Fruit fly (Drosophila melanogaster) ovary, adult (tissue): ENCODE results near the gene CG7907.

Experiments used
- CG17801 ChIP-seq: fragments of 200-800 bp; optimal IDR thresholded peaks from 2 replicates; lab custom pipeline; 2019; ENCODE audit warnings: missing biosample characterization, mild to moderate bottlenecking, missing genetic modification characterization, moderate library complexity; ENCODE audit not compliant: partially characterized antibody

Gene CG7907

DNA sequence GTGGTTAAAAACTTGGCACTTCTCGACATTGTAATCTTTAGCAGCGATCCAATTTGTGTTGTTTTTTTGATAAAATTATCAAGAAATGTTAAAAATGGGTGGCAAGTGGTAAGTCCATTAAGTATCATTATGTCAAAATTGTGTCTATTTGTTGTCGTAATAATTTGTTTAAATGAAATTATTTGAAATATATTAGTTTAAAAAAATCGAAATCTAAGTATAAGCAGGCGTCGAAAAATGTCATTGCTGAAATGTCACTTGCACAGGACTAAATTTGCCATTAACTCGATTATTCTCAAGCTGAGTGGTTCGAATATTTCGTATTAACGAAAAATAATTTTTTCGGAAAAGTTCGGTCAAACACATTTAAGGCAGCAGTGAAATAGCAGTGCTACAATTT lies at the start of gene CG7907:
TSS of gene CG7907 (plus strand) at position 301 of the 400 bp plus-strand sequence.
- TF ChIP-seq CG17801 (GFP tag; lab: Kevin White, UChicago) = no peak

DNA sequence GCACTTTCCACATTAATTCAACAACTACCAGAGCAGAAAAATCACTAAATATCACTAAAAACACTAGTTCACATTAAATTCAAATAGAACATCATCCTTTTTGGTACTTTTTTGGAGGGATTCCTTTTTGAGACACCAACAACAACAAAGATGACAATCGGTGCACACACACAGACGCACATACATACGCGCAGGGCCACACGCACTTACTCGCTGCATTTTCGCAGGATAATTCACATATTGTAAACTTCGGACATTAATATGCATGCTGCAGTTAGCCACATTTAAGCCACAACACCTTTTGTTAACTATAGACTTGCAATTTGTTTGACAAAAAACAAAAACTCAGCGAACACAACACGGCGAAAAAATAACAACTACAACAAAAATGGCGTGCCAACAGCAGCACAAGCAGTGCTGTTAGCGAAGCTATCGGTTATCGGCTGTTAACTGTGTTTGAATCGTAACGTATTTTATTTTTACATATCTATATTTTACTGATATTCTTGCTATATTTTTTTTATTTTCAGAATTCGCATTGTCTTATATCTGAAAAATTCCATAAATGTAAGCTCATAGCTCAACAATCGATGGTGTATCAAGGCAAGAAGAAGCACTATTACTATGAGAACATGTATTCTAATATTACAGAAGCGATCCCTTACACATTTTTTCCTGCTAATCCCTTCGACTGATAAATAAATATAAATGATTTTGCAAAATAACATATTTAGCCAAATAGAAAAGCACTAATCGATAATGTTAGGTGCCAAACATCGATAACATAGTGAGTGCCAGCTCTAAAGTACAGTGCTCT lies 44.0 kb upstream of the CG7907 start:
- no peak for TF ChIP-seq CG17801 (GFP tag; lab: Kevin White, UChicago)

DNA sequence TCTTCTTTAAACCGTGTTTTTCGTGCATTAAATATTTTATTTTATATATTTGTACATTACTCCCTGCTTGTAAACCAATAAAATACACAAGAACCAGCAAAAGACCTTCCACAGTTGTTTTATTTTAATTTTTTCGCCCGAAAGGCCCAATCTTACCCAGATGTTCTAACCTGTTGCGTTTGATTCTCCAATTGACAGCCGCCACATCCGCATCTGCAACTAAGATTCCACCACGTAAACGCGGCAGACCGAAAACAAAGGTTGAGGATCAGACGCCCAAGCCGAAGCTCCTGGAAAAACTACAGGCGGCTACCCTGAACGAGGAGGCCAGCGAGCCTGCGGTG lies 43.4 kb upstream of the CG7907 start:
- TF ChIP-seq CG17801 (GFP tag; lab: Kevin White, UChicago) = no peak

DNA sequence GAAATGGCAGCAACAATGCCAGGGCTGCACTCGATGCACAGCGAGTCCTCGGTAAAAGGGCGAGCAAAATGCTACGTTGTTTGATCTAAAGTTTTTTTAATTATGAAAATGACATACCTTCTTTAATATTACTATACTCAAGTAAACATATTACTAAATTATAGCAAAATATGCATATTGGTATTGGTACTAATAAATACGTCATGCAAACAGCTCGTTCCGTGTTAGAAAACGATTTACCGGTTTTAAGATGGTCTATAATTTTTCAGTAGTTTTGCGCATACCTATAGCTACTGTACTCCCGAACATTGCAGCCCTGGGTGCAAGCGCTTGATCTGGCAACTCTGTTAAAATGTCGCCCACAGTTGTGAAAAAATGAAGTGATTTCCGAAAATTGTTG lies 38.3 kb upstream of the CG7907 start:
- TF ChIP-seq CG17801 (GFP tag; lab: Kevin White, UChicago) = peak; percentile 93

DNA sequence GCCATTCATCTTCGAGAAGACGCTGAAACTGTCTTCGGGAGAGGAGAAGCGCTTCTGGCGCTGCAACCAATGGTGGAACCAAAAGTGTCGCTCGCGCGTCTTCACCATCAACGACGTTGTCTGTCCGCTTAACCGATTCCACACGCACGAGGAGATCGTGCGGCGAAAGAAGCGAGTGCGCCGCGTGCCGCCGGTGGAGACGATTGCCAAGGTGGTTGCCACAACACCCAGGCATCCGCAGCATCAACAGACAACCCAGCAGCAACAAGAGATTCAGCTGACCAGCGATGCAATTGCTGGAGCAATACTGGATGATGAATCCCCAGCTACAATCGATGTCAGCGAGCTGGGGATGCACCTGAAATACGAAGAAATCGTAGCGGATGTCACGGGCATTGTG lies 35.1 kb upstream of the CG7907 start:
- TF ChIP-seq CG17801 (GFP tag; lab: Kevin White, UChicago) = no peak

DNA sequence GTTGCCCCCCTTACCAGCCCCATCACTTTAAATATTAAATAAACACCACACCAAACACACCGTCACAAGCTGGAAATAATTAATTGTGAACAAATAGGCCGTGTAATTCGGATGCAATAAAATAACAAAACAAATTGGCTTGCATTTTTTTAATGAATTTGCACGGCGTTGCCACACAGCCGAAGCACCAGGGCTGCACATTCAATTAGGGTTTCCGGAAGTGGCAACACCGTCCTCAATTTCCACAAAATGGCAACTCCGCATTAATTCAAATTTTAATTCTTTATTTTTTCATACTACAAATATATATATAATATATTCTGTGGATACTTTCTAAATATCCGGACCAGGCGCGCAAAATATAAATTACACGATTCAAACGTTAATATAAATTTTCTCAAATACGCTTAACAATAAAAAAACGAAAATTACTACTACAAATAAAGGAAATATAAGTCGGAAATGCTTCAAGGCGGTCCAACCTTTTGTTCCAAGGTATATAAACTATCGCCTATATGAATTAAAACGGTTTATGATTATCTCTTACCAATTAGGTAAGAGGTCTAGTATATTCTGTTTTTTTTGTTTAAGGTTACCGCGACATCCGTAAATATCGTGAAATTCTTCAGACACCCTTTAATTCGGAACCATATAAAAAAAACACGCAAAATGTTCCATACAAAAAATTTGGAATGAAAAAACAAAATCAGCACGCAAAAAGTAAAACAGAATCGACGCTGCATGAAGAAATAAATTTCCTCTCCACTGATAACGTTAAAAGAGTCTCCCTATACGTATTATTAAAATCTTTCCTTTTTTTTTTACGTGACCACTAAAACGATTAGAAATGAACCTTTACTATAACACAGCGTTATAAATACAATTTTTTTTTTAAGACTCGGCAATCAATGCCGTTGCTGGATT lies 29.9 kb upstream of the CG7907 start:
- peak; percentile 33 for TF ChIP-seq CG17801 (GFP tag; lab: Kevin White, UChicago)

DNA sequence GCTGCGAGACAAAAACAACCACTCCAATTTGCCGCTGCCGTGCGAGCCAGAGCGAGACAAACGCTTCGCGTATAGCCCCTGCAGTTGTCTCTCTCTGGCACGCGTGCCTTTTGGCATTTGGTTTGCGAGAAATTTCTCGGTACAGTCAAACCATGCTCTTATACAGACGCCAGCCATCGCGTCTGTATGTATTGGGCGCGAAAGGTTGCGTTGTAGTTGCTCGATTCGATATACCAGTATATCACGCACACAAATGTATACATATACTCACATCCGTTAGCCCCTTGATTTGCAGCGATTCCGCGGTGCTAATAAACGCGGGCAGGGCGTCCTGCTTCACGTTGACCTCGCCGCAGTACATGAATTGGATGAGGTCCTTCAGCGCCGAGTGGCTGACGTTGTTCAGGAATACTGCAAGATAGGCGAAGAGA lies 27.2 kb upstream of the CG7907 start:
- peak; percentile 54 for TF ChIP-seq CG17801 (GFP tag; lab: Kevin White, UChicago)

DNA sequence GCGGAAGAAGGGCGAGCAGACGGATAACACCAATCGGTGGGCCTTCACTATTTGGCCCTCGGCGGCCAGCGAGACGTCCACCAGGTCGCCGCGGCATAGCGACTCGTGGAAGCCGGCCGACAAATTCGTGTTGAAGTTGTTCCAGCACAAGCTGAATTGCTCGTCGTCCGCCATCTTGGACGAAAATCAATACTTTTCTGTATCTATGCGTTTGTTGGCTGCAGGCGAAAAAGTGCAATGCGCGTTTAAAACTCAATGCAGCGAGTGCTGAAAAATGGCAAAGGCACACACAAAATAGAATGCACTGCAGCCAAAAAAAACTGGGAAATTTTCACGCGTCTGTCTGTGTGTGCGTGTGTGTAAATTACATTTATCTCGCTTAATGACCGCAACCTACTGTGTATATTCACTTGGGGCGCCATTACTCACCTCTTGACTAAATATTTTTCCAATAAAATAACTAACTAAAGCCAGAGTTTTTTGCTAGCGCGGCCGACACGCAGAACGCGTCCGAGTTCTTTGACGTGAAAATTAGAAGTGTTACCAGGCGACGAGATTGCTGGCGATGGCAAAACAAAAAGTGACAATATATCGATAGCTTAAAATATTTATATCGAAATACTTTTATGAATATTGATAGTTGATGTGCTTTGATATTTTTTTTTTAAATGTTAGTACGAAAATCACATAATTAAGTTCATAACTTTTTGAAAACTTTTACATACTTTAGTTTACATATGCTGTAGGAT lies 26.5 kb upstream of the CG7907 start:
- TF ChIP-seq CG17801 (GFP tag; lab: Kevin White, UChicago) = peak; percentile 56

DNA sequence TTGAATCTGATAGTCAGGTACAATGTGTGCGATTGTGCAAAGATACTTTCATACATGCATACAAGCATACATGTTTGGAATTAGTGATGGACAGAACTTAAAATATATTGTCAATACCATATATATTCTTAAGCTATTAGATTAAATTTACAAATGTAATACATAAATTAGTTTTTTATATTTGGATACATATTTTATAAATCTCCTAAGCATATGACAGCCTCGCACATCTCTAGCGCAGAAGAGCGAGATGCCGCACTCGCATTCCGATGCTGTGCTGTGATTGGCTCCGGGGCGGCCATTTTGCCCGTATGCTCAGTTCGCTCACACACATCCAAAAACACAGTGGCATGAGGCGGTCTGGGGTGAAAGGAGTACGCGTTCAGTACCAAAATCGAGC lies 24.9 kb upstream of the CG7907 start, which contains the start of gene tin:
TSS of gene tin (plus strand) at position 383 of the 400 bp plus-strand sequence.
- peak; percentile 85 for TF ChIP-seq CG17801 (GFP tag; lab: Kevin White, UChicago)

DNA sequence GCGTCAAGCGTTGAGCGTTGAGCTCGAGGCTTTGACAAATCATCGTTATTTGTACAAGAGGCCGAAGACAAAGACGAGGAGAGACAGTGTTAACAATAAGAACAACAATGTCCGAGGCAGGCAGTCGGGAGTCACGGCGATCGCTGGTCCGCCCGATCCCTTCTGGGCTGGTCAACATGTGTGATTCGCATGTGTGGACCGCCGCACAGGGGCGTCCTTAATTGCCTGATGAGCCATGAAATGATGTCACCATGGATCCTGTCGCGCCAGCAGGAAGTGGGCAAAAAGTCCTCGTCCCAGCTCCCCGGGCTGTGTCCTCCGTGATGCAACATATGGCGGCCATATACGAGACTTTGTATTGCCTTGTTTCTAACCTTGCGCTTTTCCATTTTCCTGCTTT lies 23.6 kb upstream of the CG7907 start:
- no peak for TF ChIP-seq CG17801 (GFP tag; lab: Kevin White, UChicago)

DNA sequence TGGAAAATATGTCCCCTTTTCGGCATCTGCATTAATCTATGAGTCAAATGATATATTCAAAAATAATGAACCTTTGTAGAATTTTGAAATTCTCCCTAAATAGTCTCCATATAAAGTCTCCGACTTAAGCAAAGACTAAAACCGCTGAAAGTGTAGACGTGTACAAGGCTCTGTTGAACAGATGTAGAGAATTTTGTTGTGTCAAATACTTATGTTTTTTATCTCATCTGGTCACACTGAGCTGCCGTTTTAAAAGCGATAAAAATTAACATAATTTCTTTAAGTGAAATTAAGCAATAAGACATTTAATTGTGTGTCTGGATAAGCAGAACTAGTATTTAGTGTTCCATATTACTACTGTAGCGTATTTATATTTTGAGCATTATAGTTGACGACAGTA lies 17.4 kb upstream of the CG7907 start:
- no peak for TF ChIP-seq CG17801 (GFP tag; lab: Kevin White, UChicago)

DNA sequence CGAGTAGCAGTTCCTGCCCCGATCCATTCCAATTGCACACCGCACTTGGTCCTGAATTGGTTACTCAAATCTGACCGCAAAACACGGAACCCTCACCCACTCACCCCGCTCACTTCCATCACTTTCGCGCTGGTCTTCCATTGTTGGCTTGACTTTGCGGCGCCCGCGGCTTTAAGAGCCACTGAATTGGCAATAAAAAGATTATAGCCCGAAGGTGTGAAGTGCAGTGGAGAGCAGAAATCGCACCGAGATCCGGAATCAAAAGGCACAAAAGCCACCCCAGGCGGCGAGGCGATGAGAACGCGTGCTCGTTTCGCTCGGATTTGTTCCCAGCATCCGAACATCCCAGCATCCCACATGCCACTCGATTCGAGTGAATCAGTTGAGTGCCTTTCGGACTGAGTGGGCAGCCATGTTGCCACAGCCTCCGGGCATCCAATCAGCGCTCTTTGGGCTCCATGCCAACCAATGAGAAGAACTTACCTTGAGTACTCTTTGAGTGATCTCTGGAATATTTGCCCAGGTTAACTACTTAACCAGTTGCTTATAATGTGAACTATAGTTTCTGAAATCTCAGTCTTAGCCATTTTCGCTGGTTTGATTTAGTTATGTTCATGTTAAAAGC lies 16.1 kb upstream of the CG7907 start:
- no peak for TF ChIP-seq CG17801 (GFP tag; lab: Kevin White, UChicago)

DNA sequence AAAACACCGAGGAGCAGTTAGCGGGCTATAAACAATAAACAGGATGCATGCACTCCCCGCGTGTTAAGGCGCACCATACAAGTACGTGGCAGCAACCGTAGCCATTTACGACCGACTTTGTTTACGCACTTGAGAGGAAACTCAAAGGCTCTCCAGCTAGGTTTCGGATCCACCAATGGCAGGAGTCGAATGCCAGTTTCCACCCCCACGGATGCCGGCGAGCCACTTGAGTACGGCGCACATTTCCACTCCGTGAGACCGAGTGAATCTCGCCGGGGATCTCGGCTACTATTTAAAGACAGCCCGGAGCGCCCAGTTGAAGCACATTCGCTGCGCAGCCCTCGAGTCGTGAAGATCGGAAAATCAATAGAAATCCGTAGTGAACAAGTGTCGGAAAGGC lies 15.0 kb upstream of the CG7907 start, which contains the start of gene bap:
TSS of gene bap (plus strand) at position 317 of the 400 bp plus-strand sequence.
- TF ChIP-seq CG17801 (GFP tag; lab: Kevin White, UChicago) = no peak

DNA sequence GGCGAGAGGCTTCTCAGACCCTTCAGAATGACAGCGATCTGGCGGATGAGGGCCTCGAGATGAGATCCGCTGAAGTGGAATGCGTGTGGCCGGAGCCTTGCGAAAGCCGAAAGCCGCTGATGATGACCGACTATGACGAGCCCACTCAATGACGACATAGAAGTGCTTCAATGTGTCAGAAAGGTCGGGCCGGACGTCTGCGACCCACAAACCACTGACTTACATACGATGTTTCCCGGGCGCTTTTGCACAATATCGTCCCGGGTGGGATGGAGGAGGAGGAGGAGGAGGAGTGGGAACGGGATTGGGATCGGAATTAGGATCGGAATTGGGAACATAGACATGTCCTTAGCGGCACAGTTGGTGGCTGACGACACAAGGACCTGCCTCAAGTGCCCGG lies 12.6 kb upstream of the CG7907 start:
- TF ChIP-seq CG17801 (GFP tag; lab: Kevin White, UChicago) = no peak
